Worm (Caenorhabditis elegans) whole organism, L2 larva: ENCODE results near the gene F37A4.1.

Experiments
- R02D3.7 ChIP-seq: fragments of 150-350 bp; optimal IDR thresholded peaks from 2 replicates; lab custom pipeline; 2014; ENCODE audit warnings: missing biosample characterization, missing genetic modification characterization
- Y55F3AM.14 ChIP-seq: fragments of 200-800 bp; sonication (Bioruptor generic); optimal IDR thresholded peaks from 2 replicates; lab custom pipeline; 2018; ENCODE audit warnings: mild to moderate bottlenecking, missing genetic modification characterization, missing compliant biosample characterization
- aly-2 ChIP-seq: fragments of 150-350 bp; optimal IDR thresholded peaks from 2 replicates; lab custom pipeline; 2014; ENCODE audit warnings: missing biosample characterization, missing genetic modification characterization
- egl-27 ChIP-seq: sonication (generic microtip); optimal IDR thresholded peaks from 3 replicates; lab custom pipeline; 2017; ENCODE audit warnings: missing biosample characterization, missing genetic modification reagents, missing genetic modification characterization
- mbf-1 ChIP-seq: sonication (generic microtip); optimal IDR thresholded peaks from 2 replicates; lab custom pipeline; 2017; ENCODE audit warnings: missing biosample characterization, missing genetic modification characterization
- mdl-1 ChIP-seq, 2 experiments: fragments of 150-350 bp in 1 of 2; sonication (generic microtip) in 1 of 2; optimal IDR thresholded peaks; 2 replicates each; lab custom pipeline; 2017; ENCODE audit warnings: missing biosample characterization in 2 of 2, missing genetic modification characterization in 2 of 2
- nhr-10 ChIP-seq: sonication (generic microtip); optimal IDR thresholded peaks from 2 replicates; lab custom pipeline; 2017; ENCODE audit warnings: missing biosample characterization, missing genetic modification characterization
- nhr-12 ChIP-seq: fragments of 150-350 bp; optimal IDR thresholded peaks from 2 replicates; lab custom pipeline; 2014; ENCODE audit warnings: missing biosample characterization, missing genetic modification characterization
- snpc-4 ChIP-seq: fragments of 150-350 bp; optimal IDR thresholded peaks from 2 replicates; lab custom pipeline; 2014; ENCODE audit warnings: missing biosample characterization, missing genetic modification characterization
- ztf-11 ChIP-seq: sonication (generic microtip); optimal IDR thresholded peaks from 2 replicates; lab custom pipeline; 2017; ENCODE audit warnings: missing biosample characterization, missing genetic modification characterization
- ztf-4 ChIP-seq: fragments of 150-350 bp; optimal IDR thresholded peaks from 2 replicates; lab custom pipeline; 2014; ENCODE audit warnings: missing biosample characterization, missing genetic modification characterization

ce11 chrIII:6746008-6746407 is 22.8 kb downstream of the F37A4.1 start, which contains the start of gene dig-1:
- no peak for TF ChIP-seq ztf-4 (tag; lab: Kevin White, UChicago)
- no peak for TF ChIP-seq nhr-12 (tag; lab: Kevin White, UChicago)
- no peak for TF ChIP-seq Y55F3AM.14
- no peak for TF ChIP-seq R02D3.7 (tag; lab: Kevin White, UChicago)
- TF ChIP-seq mdl-1 (tag; optimal IDR thresholded peaks at IDR 0.05; lab: Kevin White, UChicago): no peak
- no peak for TF ChIP-seq egl-27 (tag; lab: Kevin White, UChicago)
- TF ChIP-seq mbf-1 (tag; lab: Kevin White, UChicago): no peak
- TF ChIP-seq aly-2: no peak
- no peak for TF ChIP-seq snpc-4 (tag; lab: Kevin White, UChicago)
- no peak for TF ChIP-seq ztf-11 (tag; lab: Kevin White, UChicago)
- no peak for TF ChIP-seq nhr-10 (tag; lab: Kevin White, UChicago)
